Fruit fly (Drosophila melanogaster): Measurements from ENCODE around the gene CG1137.

DNA sequence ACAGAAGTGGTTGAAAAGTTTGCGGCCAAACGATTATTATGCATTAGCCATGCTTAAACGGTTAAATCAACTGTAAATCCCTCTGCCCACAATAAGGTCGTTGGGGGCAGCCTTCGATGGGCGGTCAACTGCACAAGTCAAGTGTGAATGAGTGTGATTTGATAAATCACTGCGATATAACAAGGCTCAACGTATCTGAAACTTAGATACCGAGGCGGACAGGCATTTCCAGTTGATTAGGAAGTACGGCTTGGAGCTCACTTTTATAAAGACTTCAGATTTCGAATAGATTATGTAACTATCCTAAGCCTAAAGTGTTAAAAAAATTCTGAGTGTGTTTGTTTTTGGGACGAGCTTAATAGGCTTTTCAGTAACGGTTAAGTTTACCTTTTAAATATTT lies 20.3 kb upstream of the CG1137 start, which contains the start of gene CG2336:
- TF ChIP-seq lz (GFP tag; optimal IDR thresholded peaks at IDR 0.05) (no peak), CG34406 (GFP tag; optimal IDR thresholded peaks at IDR 0.05) (no peak), Smox (GFP tag; optimal IDR thresholded peaks at IDR 0.05) (no peak), Hr39 (GFP tag; optimal IDR thresholded peaks at IDR 0.05) (no peak), fd59A (GFP tag; optimal IDR thresholded peaks at IDR 0.05) (no peak), CG3032 (tag; optimal IDR thresholded peaks at IDR 0.05) (no peak), Lpt (GFP tag; optimal IDR thresholded peaks at IDR 0.05) (no peak), cyc (GFP tag; optimal IDR thresholded peaks at IDR 0.05) (no peak), fd85E (GFP tag; optimal IDR thresholded peaks at IDR 0.05) (no peak), OdsH (GFP tag; optimal IDR thresholded peaks at IDR 0.05) (no peak)
